Fruit fly (Drosophila melanogaster): ENCODE data around the gene Mhc.

Gene Mhc

DNA sequence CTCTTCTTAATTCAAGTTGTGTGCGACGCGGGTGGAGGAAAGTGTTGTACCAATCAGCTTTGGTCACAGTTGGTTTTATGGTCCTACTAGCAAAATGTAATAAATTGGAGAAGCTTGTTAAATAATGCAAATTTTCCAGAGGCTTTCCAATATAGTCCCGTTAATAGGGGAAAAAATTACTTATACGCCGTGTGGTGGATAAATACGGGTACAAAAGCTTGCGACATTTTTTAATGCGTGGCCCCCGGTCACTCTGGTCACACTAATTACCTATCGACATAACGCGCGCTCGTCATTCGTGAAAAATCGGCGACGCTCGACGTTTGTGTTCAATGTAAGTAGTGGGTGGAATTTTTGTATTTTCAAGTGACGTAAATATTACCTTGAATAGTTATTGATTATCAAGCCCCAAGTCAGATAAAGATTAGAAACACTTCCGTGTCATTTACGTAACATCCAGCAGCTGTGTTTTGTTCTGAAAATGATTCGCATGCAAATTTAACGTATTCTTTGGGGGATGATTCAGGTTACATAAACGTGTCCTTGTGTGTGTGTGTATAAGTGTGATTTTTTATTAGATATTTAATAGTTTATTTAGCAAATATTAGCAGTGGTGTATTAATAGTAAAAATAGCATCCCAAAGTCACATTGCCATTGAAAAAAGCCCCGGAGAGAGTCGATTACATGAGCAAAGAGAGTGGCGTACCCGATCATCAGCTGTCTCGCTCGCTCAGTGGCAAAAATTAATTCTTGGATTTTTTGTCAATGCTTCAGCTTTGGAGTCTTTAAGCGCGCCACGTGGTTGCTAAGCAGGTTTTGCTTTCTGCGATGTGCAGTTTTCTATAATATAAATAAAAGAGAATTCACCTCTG, 46.5 kb upstream of the Mhc start, which contains the start of gene Cyt-c-p (continued):
- TF ChIP-seq CG16779 (GFP tag; IDR thresholded peaks at IDR 0.05) (no peak), lab (GFP tag; optimal IDR thresholded peaks at IDR 0.05) (peak; percentile 64), dm (GFP tag; optimal IDR thresholded peaks at IDR 0.05) (peak; percentile 52), CG10267 (tag; optimal IDR thresholded peaks at IDR 0.05) (peak; percentile 56), Optix (GFP tag; IDR thresholded peaks at IDR 0.05) (no peak), sob (GFP tag; IDR thresholded peaks at IDR 0.05) (peak; percentile 54; the same call in 1 of the 2 replicates), Usf (GFP tag; optimal IDR thresholded peaks at IDR 0.05) (no peak), stwl (tag; optimal IDR thresholded peaks at IDR 0.05) (peak; percentile 78), CG2678 (tag; optimal IDR thresholded peaks at IDR 0.05) (peak; percentile 38), CG12071 (GFP tag; optimal IDR thresholded peaks at IDR 0.05) (no peak), MESR4 (GFP tag; optimal IDR thresholded peaks at IDR 0.05) (peak; percentile 72), CG17612 (GFP tag; IDR thresholded peaks at IDR 0.05) (no peak), CG16815 (GFP tag; optimal IDR thresholded peaks at IDR 0.05) (no peak), Atf3 (GFP tag; optimal IDR thresholded peaks at IDR 0.05) (no peak), ham (GFP tag; IDR thresholded peaks at IDR 0.05) (no peak), CG7987 (GFP tag; optimal IDR thresholded peaks at IDR 0.05) (peak; percentile 18), tx (GFP tag; optimal IDR thresholded peaks at IDR 0.05) (peak; percentile 16), CG1024 (GFP tag; IDR thresholded peaks at IDR 0.05) (no peak), Ada2b (GFP tag; IDR thresholded peaks at IDR 0.05) (no peak), hbn (GFP tag; IDR thresholded peaks at IDR 0.05; ENCODE audit: partially characterized antibody) (peak; percentile 44; the same call in 1 of the 2 replicates), CG3163 (GFP tag; optimal IDR thresholded peaks at IDR 0.05) (no peak), Antp (GFP tag; optimal IDR thresholded peaks at IDR 0.05) (no peak), CG2116 (GFP tag; optimal IDR thresholded peaks at IDR 0.05) (peak; percentile 76), CG6765 (GFP tag; optimal IDR thresholded peaks at IDR 0.05) (peak; percentile 13), prd (optimal IDR thresholded peaks at IDR 0.05) (no peak), prd (GFP tag; IDR thresholded peaks at IDR 0.05) (no peak; the same call in 2 of the 3 replicates), lmd (GFP tag; IDR thresholded peaks at IDR 0.05) (no peak), CG1603 (tag; optimal IDR thresholded peaks at IDR 0.05) (peak; percentile 55), ap (GFP tag; IDR thresholded peaks at IDR 0.05) (no peak), ssp (GFP tag; IDR thresholded peaks at IDR 0.05) (no peak), NC2β (GFP tag; optimal IDR thresholded peaks at IDR 0.05) (peak; percentile 35), Xbp1 (GFP tag; optimal IDR thresholded peaks at IDR 0.05) (no peak), so (GFP tag; IDR thresholded peaks at IDR 0.05) (no peak), bbx (GFP tag; IDR thresholded peaks at IDR 0.05; ENCODE audit: partially characterized antibody) (peak; percentile 45; the same call in 1 of the 2 replicates), lilli (GFP tag; optimal IDR thresholded peaks at IDR 0.05) (peak; percentile 38), Hr51 (GFP tag; optimal IDR thresholded peaks at IDR 0.05) (peak in 1 of 2 experiments; percentile 16), CG14667 (GFP tag; IDR thresholded peaks at IDR 0.05) (no peak), dimm (GFP tag; IDR thresholded peaks at IDR 0.05) (no peak), CG12299 (tag; optimal IDR thresholded peaks at IDR 0.05) (peak; percentile 45), Scr (GFP tag; IDR thresholded peaks at IDR 0.05; ENCODE audit: partially characterized antibody) (peak; percentile 68), Max (GFP tag; optimal IDR thresholded peaks at IDR 0.05) (peak; percentile 28), dmrt11E (tag; optimal IDR thresholded peaks at IDR 0.05) (peak; percentile 17), Rfx (GFP tag; IDR thresholded peaks at IDR 0.05) (peak; percentile 36; the same call in 1 of the 2 replicates), PHDP (tag; optimal IDR thresholded peaks at IDR 0.05) (peak; percentile 36), CHES-1-like (GFP tag; optimal IDR thresholded peaks at IDR 0.05) (peak; percentile 39), Lhr (GFP tag; optimal IDR thresholded peaks at IDR 0.05) (peak; percentile 93), mirr (GFP tag; optimal IDR thresholded peaks at IDR 0.05) (peak; percentile 33), Sry-β (GFP tag; optimal IDR thresholded peaks at IDR 0.05) (no peak), danr (GFP tag; IDR thresholded peaks at IDR 0.05) (no peak)

Measured in whole organism, embryonic.